Worm (Caenorhabditis elegans) whole organism, L4 larva: ENCODE measurements around the gene T28A8.2.

Experiments
- Y5F2A.4 ChIP-seq: fragments of 200-800 bp; sonication (Bioruptor generic); optimal IDR thresholded peaks from 2 replicates; lab custom pipeline; 2018; ENCODE audit warnings: mild to moderate bottlenecking, missing genetic modification characterization, missing compliant biosample characterization
- aly-2 ChIP-seq: sonication (generic microtip); optimal IDR thresholded peaks from 2 replicates; lab custom pipeline; 2018; ENCODE audit warnings: missing biosample characterization, missing genetic modification characterization
- ama-1 ChIP-seq: fragments of 150-350 bp; optimal IDR thresholded peaks from 2 replicates; lab custom pipeline; 2014; ENCODE audit warnings: inconsistent platforms, mixed read lengths
- egl-27 ChIP-seq: sonication (generic microtip); optimal IDR thresholded peaks from 3 replicates; lab custom pipeline; 2017; ENCODE audit warnings: missing biosample characterization, missing genetic modification reagents, missing genetic modification characterization
- fkh-10 ChIP-seq: fragments of 150-350 bp; optimal IDR thresholded peaks from 2 replicates; lab custom pipeline; 2014; ENCODE audit warnings: missing biosample characterization, missing genetic modification reagents, missing genetic modification characterization
- lsy-2 ChIP-seq, 2 experiments: fragments of 150-350 bp in 1 of 2; sonication (generic microtip) in 1 of 2; optimal IDR thresholded peaks; 2 replicates each; lab custom pipeline; 2014 to 2017; ENCODE audit warnings: missing biosample characterization in 2 of 2, missing genetic modification characterization in 2 of 2
- nhr-28 ChIP-seq: fragments of 150-350 bp; optimal IDR thresholded peaks from 2 replicates; lab custom pipeline; 2014; ENCODE audit warnings: missing biosample characterization, missing genetic modification characterization
- pha-4 ChIP-seq, 2 experiments: fragments of 150-350 bp in 1 of 2; fragments of 200-800 bp in 1 of 2; sonication (Bioruptor generic) in 1 of 2; IDR thresholded peaks in 1 of 2; optimal IDR thresholded peaks in 1 of 2; 2 replicates each; pipeline versions ENCODE4 v1.3.6 to Lab custom; 2014 to 2022; ENCODE audit warnings: missing genetic modification characterization in 2 of 2, missing genetic modification reagents in 2 of 2, missing biosample characterization in 1 of 2, missing compliant biosample characterization in 1 of 2
- zag-1 ChIP-seq: fragments of 150-350 bp; optimal IDR thresholded peaks from 2 replicates; lab custom pipeline; 2014; ENCODE audit warnings: missing biosample characterization, missing genetic modification characterization

ce11 chrIII:13544593-13544992 lies 49.1 kb upstream of the T28A8.2 start:
- TF ChIP-seq pha-4 (GFP tag; IDR thresholded peaks at IDR 0.05; lab: Robert Waterston, UW) (no peak), pha-4 (tag; optimal IDR thresholded peaks at IDR 0.05; lab: Kevin White, UChicago) (no peak), Y5F2A.4 (GFP tag; lab: Kevin White, UChicago) (no peak), egl-27 (tag; lab: Kevin White, UChicago) (no peak), zag-1 (no peak), fkh-10 (GFP tag; lab: Kevin White, UChicago) (no peak), nhr-28 (tag; lab: Kevin White, UChicago) (peak; percentile 97), ama-1 (no peak), lsy-2 (tag; optimal IDR thresholded peaks at IDR 0.05; lab: Kevin White, UChicago) (peak in 1 of 2 experiments; percentile 22), aly-2 (tag; lab: Kevin White, UChicago) (no peak)
